Worm (Caenorhabditis elegans): ENCODE results near the gene atz-1.
A peak's percentile ranks its signal among the peaks of the same experiment; 100 is the strongest.

The atz-1 gene

DNA sequence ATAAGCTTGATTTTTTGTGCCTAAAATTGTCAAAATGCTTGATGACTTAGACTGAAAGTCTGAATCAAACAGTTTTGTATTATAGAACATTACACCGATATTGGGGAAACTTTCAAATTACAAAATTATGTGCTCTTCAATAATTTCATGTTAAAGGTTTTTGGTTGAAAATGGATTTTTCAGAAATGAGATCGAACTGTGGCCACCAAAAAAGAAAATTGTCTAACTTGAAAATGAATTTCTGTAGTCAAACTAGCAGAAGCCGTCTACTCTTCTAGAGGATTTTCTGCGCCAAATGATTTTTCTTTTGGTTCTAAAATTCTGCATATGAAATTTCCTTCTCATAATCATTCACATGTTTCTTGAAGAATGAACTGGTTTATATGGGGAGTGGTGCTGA, 35.0 kb downstream of the atz-1 start:
- TF ChIP-seq nhr-43 (tag; optimal IDR thresholded peaks at IDR 0.05; ENCODE audit: poor library complexity, severe bottlenecking) (no peak), unc-62 (GFP tag; optimal IDR thresholded peaks at IDR 0.05) (no peak), nhr-28 (tag; optimal IDR thresholded peaks at IDR 0.05) (no peak), egl-5 (tag; optimal IDR thresholded peaks at IDR 0.05) (no peak), egl-27 (tag; optimal IDR thresholded peaks at IDR 0.05) (no peak), ama-1 (optimal IDR thresholded peaks at IDR 0.05) (no peak), zag-1 (tag; optimal IDR thresholded peaks at IDR 0.05) (no peak)

DNA sequence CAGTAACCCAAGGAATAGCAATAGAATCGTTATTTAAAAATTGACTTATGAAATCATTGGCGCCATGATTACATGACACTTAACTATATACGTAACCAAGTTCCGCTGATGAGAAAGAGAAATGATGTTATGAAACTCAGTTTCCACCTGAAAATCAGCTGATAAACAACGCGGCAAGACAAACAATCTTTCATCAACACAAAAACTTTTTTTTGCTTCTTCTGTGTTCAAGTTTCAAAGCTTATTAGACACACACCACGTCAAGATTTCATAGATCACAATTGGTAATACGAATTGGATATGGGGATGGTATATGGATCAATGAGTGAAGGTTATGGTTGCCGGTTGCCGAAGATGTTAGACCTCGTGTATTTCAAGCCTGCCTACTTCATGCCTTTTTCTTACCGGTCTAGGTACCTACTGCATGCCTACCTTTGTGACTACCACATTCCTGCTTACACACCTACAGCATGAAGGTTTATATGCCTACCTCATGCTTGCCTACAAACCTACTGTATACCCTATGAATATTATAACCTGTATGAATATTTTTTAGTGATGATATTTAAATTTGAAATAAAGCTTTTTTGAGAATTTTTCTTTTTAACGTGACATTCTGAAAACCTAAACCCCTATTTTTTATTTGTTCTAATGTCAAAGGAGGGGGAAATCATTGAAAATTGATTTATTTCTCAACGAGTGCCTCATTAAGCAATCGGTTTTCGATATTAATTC, 38.9 kb downstream of the atz-1 start, which contains the start of the genes F19B6.10 and wht-5:
Gene F19B6.10 (plus strand): TSS at position 301 of the 735 bp plus-strand sequence.
Gene wht-5 (plus strand): TSS at position 685 of the 735 bp plus-strand sequence.
- TF ChIP-seq ceh-9 (tag; optimal IDR thresholded peaks at IDR 0.05): no peak
- no peak for TF ChIP-seq ztf-11 (tag; optimal IDR thresholded peaks at IDR 0.05)
- TF ChIP-seq elt-1 (tag; optimal IDR thresholded peaks at IDR 0.05): no peak
- TF ChIP-seq R02D3.7 (tag; optimal IDR thresholded peaks at IDR 0.05): no peak
- TF ChIP-seq nhr-12 (tag; optimal IDR thresholded peaks at IDR 0.05): no peak

DNA sequence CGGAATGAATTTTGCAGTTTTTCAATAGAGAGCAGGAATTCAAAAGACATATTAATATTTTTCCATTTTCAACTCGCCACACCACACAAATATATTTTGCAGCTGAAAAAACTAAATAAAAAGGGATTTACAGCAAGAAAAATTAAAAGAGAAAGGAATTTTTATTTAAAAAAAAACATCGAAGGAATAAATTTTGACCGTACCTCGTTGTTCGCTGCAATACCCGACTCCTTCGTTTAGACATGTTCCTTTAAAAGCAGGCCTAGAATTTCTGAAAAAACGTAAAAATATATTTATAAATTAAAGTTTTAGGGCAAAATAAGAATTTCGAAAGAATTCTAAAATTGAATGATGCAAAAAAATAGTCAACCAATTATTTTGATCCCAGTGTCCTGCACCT, 40.1 kb downstream of the atz-1 start, which contains the start of gene F19B6.1:
Gene F19B6.1 (minus strand): TSS at position 278 of the 400 bp plus-strand sequence.
- no peak for TF ChIP-seq nhr-237 (tag; optimal IDR thresholded peaks at IDR 0.05)

DNA sequence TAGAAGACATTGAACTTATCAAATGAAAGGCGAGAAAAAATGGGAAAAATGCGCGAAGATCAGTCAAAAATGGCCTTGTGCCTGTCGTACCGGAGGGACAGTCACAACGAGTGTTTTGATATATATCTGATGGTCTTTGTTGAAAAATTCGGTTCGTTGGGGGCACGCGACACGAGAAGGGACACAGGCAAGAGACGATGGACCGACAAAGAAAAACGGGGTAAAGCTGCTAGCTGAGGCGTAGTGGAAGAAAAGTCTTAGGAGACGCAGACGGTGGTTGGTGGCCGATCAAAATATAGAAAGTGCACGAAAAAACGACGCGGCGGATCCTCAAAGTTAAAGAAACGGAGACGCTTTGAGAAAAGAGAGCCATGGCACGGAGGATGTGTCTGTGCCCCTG, 40.7 kb downstream of the atz-1 start:
- no peak for TF ChIP-seq nhr-43 (tag; optimal IDR thresholded peaks at IDR 0.05; ENCODE audit: poor library complexity, severe bottlenecking)
- peak; percentile 44 for TF ChIP-seq nhr-25 (tag; optimal IDR thresholded peaks at IDR 0.05)
- peak; percentile 37 for TF ChIP-seq nfya-1 (tag; optimal IDR thresholded peaks at IDR 0.05; ENCODE audit: insufficient read depth)
- no peak for TF ChIP-seq mdl-1 (tag; optimal IDR thresholded peaks at IDR 0.05)
- TF ChIP-seq egl-5 (tag; optimal IDR thresholded peaks at IDR 0.05): no peak
- no peak for TF ChIP-seq ztf-11 (tag; optimal IDR thresholded peaks at IDR 0.05)
- no peak for TF ChIP-seq jun-1 (tag; optimal IDR thresholded peaks at IDR 0.05)
- no peak for TF ChIP-seq sea-2 (GFP tag; optimal IDR thresholded peaks at IDR 0.05)
- TF ChIP-seq eor-1 (tag; optimal IDR thresholded peaks at IDR 0.05): no peak
- TF ChIP-seq nhr-67 (tag; optimal IDR thresholded peaks at IDR 0.05): no peak
- peak; percentile 16 for TF ChIP-seq snpc-4 (tag; optimal IDR thresholded peaks at IDR 0.05)
- no peak for TF ChIP-seq lsy-12 (tag; optimal IDR thresholded peaks at IDR 0.05)
- TF ChIP-seq fos-1 (tag; optimal IDR thresholded peaks at IDR 0.05): no peak
- no peak for TF ChIP-seq tbx-2 (tag; optimal IDR thresholded peaks at IDR 0.05)
- TF ChIP-seq lin-39 (tag; optimal IDR thresholded peaks at IDR 0.05): peak; percentile 9
- no peak for TF ChIP-seq nhr-28 (tag; optimal IDR thresholded peaks at IDR 0.05)
- TF ChIP-seq ceh-28 (tag; optimal IDR thresholded peaks at IDR 0.05): no peak
- no peak for TF ChIP-seq nhr-23 (tag; optimal IDR thresholded peaks at IDR 0.05)
- no peak for TF ChIP-seq pqm-1 (tag; optimal IDR thresholded peaks at IDR 0.05)
- TF ChIP-seq hmg-11 (tag; optimal IDR thresholded peaks at IDR 0.05): peak; percentile 40
- TF ChIP-seq daf-12 (tag; optimal IDR thresholded peaks at IDR 0.05): no peak
- no peak for TF ChIP-seq nhr-77 (tag; optimal IDR thresholded peaks at IDR 0.05)
- no peak for TF ChIP-seq ceh-16 (tag; optimal IDR thresholded peaks at IDR 0.05)
- no peak for TF ChIP-seq mml-1 (tag; optimal IDR thresholded peaks at IDR 0.05)
- TF ChIP-seq unc-62 (GFP tag; optimal IDR thresholded peaks at IDR 0.05): no peak
- TF ChIP-seq lin-15B (tag; optimal IDR thresholded peaks at IDR 0.05): peak; percentile 25
- no peak for TF ChIP-seq aly-2 (tag; optimal IDR thresholded peaks at IDR 0.05)
- no peak for TF ChIP-seq elt-2 (tag; optimal IDR thresholded peaks at IDR 0.05)
- no peak for TF ChIP-seq nhr-11 (tag; optimal IDR thresholded peaks at IDR 0.05)
- no peak for TF ChIP-seq nhr-76 (tag; optimal IDR thresholded peaks at IDR 0.05)
- TF ChIP-seq egl-27 (tag; optimal IDR thresholded peaks at IDR 0.05): no peak
- peak; percentile 27 for TF ChIP-seq pha-4 (tag; optimal IDR thresholded peaks at IDR 0.05)
- TF ChIP-seq elt-1 (tag; optimal IDR thresholded peaks at IDR 0.05): no peak
- no peak for TF ChIP-seq elt-3 (tag; optimal IDR thresholded peaks at IDR 0.05)
- TF ChIP-seq fkh-2 (tag; optimal IDR thresholded peaks at IDR 0.05): no peak
- TF ChIP-seq ZK546.5 (tag; optimal IDR thresholded peaks at IDR 0.05): no peak
- no peak for TF ChIP-seq ztf-4 (tag; optimal IDR thresholded peaks at IDR 0.05)
- TF ChIP-seq zag-1 (tag; optimal IDR thresholded peaks at IDR 0.05): no peak
- no peak for TF ChIP-seq nhr-237 (tag; optimal IDR thresholded peaks at IDR 0.05)
- TF ChIP-seq ceh-9 (tag; optimal IDR thresholded peaks at IDR 0.05): no peak
- no peak for TF ChIP-seq ceh-82 (tag; optimal IDR thresholded peaks at IDR 0.05)
- no peak for TF ChIP-seq ama-1 (optimal IDR thresholded peaks at IDR 0.05)
- TF ChIP-seq unc-39 (tag; optimal IDR thresholded peaks at IDR 0.05): no peak
- TF ChIP-seq R02D3.7 (tag; optimal IDR thresholded peaks at IDR 0.05): no peak
- no peak for TF ChIP-seq nhr-12 (tag; optimal IDR thresholded peaks at IDR 0.05)

Data from whole organism, L3 larva.